Fruit fly (Drosophila melanogaster) whole organism, embryonic: ENCODE results near the gene CG1622.

Source experiments
- ATbp ChIP-seq: fragments of 200-800 bp; sonication (Bioruptor generic); optimal IDR thresholded peaks from 2 replicates; lab custom pipeline; 2017; ENCODE audit warnings: missing biosample characterization, mild to moderate bottlenecking, missing genetic modification characterization, missing genetic modification reagents
- Atf6 ChIP-seq: fragments of 200-800 bp; sonication (Bioruptor generic); IDR thresholded peaks from 2 replicates; pipeline ENCODE4 v1.3.6; 2022; ENCODE audit warnings: missing biosample characterization, missing genetic modification characterization
- Bteb2 ChIP-seq: fragments of 200-800 bp; sonication (Bioruptor generic); optimal IDR thresholded peaks from 2 replicates; lab custom pipeline; 2016; ENCODE audit warnings: missing biosample characterization, missing genetic modification characterization
- CG10366 ChIP-seq: fragments of 200-800 bp; sonication (Bioruptor generic); IDR thresholded peaks from 2 replicates; pipeline ENCODE4 v1.3.6; 2022; ENCODE audit warnings: missing biosample characterization, missing genetic modification characterization
- CG10543 ChIP-seq: fragments of 200-800 bp; sonication (Bioruptor generic); optimal IDR thresholded peaks from 3 replicates; lab custom pipeline; 2017; ENCODE audit warnings: missing biosample characterization, mild to moderate bottlenecking, missing genetic modification characterization, moderate library complexity
- CG10565 ChIP-seq: fragments of 200-800 bp; sonication (Bioruptor generic); optimal IDR thresholded peaks from 3 replicates; lab custom pipeline; 2016; ENCODE audit warnings: missing biosample characterization, mild to moderate bottlenecking, missing genetic modification characterization
- CG11247 ChIP-seq: fragments of 200-800 bp; sonication (Bioruptor generic); IDR thresholded peaks from 2 replicates; pipeline ENCODE4 v1.3.6; 2022; ENCODE audit warnings: missing biosample characterization, missing genetic modification characterization
- CG12155 ChIP-seq: fragments of 200-800 bp; sonication (Bioruptor generic); optimal IDR thresholded peaks from 3 replicates; lab custom pipeline; 2016; ENCODE audit warnings: missing biosample characterization, missing genetic modification characterization
- CG12236 ChIP-seq: fragments of 200-800 bp; sonication (Bioruptor generic); optimal IDR thresholded peaks from 2 replicates; lab custom pipeline; 2016; ENCODE audit warnings: missing biosample characterization, missing genetic modification characterization
- CG13123 ChIP-seq: fragments of 200-800 bp; sonication (Bioruptor generic); optimal IDR thresholded peaks from 2 replicates; lab custom pipeline; 2016; ENCODE audit warnings: missing biosample characterization, missing genetic modification characterization
- CG15269 ChIP-seq: fragments of 200-800 bp; sonication (Bioruptor generic); optimal IDR thresholded peaks from 2 replicates; lab custom pipeline; 2018; ENCODE audit warnings: missing biosample characterization, mild to moderate bottlenecking, missing genetic modification characterization, moderate library complexity
- CG1603 ChIP-seq: fragments of 200-800 bp; sonication (Bioruptor generic); optimal IDR thresholded peaks from 2 replicates; lab custom pipeline; 2019; ENCODE audit warnings: missing biosample characterization, mild to moderate bottlenecking, missing genetic modification characterization, moderate library complexity
- CG16813 ChIP-seq: fragments of 200-800 bp; sonication (Bioruptor generic); IDR thresholded peaks from 3 replicates; pipeline ENCODE4 v1.3.6; 2022; ENCODE audit warnings: missing biosample characterization, missing genetic modification characterization; ENCODE audit not compliant: partially characterized antibody
- CG18011 ChIP-seq: fragments of 200-800 bp; sonication (Bioruptor generic); optimal IDR thresholded peaks from 2 replicates; lab custom pipeline; 2017; ENCODE audit warnings: missing biosample characterization, missing genetic modification characterization, mild to moderate bottlenecking, moderate library complexity, missing genotype
- CG18599 ChIP-seq: fragments of 200-800 bp; sonication (Bioruptor generic); optimal IDR thresholded peaks from 3 replicates; lab custom pipeline; 2017; ENCODE audit warnings: missing biosample characterization, missing genetic modification characterization, mild to moderate bottlenecking, moderate library complexity, missing genetic modification reagents
- CG2202 ChIP-seq: fragments of 200-800 bp; sonication (Bioruptor generic); optimal IDR thresholded peaks from 2 replicates; lab custom pipeline; 2018; ENCODE audit warnings: missing biosample characterization, mild to moderate bottlenecking, missing genetic modification characterization
- CG2875 ChIP-seq: fragments of 200-800 bp; sonication (Bioruptor generic); optimal IDR thresholded peaks from 2 replicates; lab custom pipeline; 2017; ENCODE audit warnings: missing biosample characterization, mild to moderate bottlenecking, missing genetic modification characterization, missing genetic modification reagents
- CG33557 ChIP-seq: fragments of 200-800 bp; sonication (Bioruptor generic); optimal IDR thresholded peaks from 2 replicates; lab custom pipeline; 2019; ENCODE audit warnings: missing biosample characterization, mild to moderate bottlenecking, missing genetic modification characterization, moderate library complexity
- CG6765 ChIP-seq: fragments of 200-800 bp; sonication (Bioruptor generic); optimal IDR thresholded peaks from 3 replicates; lab custom pipeline; 2017; ENCODE audit warnings: missing biosample characterization, mild to moderate bottlenecking, missing genetic modification characterization
- CG6791 ChIP-seq: fragments of 200-800 bp; sonication (Bioruptor generic); IDR thresholded peaks from 3 replicates; pipeline ENCODE4 v1.3.6; 2022; ENCODE audit warnings: missing biosample characterization, missing genetic modification characterization; ENCODE audit not compliant: partially characterized antibody
- CG7556 ChIP-seq: fragments of 200-800 bp; sonication (Bioruptor generic); optimal IDR thresholded peaks from 2 replicates; lab custom pipeline; 2017; ENCODE audit warnings: missing biosample characterization, mild to moderate bottlenecking, missing genetic modification characterization
- CG7745 ChIP-seq: fragments of 200-800 bp; sonication (Bioruptor generic); optimal IDR thresholded peaks from 2 replicates; lab custom pipeline; 2018; ENCODE audit warnings: missing biosample characterization, mild to moderate bottlenecking, missing genetic modification characterization, moderate library complexity
- CG8944 ChIP-seq: fragments of 200-800 bp; sonication (Bioruptor generic); optimal IDR thresholded peaks from 3 replicates; lab custom pipeline; 2016; ENCODE audit warnings: missing biosample characterization, missing genetic modification characterization
- CG9817 ChIP-seq: fragments of 200-800 bp; sonication (Bioruptor generic); optimal IDR thresholded peaks from 2 replicates; lab custom pipeline; 2018; ENCODE audit warnings: missing biosample characterization, mild to moderate bottlenecking, missing genetic modification characterization, moderate library complexity
- D19A ChIP-seq: fragments of 200-800 bp; optimal IDR thresholded peaks from 3 replicates; lab custom pipeline; 2019; ENCODE audit warnings: missing biosample characterization, mild to moderate bottlenecking, missing genetic modification characterization, moderate library complexity
- Dad ChIP-seq: fragments of 200-800 bp; sonication (Bioruptor generic); optimal IDR thresholded peaks from 3 replicates; lab custom pipeline; 2016; ENCODE audit warnings: missing biosample characterization, missing genetic modification characterization
- Fer2 ChIP-seq: fragments of 200-800 bp; sonication (Bioruptor generic); optimal IDR thresholded peaks from 2 replicates; lab custom pipeline; 2018; ENCODE audit warnings: missing biosample characterization, mild to moderate bottlenecking, missing genetic modification characterization, moderate library complexity
- Gsc ChIP-seq: fragments of 200-800 bp; sonication (Bioruptor generic); IDR thresholded peaks from 2 replicates; pipeline ENCODE4 v1.3.6; 2022; ENCODE audit warnings: missing biosample characterization, missing genetic modification characterization
- Hey ChIP-seq: fragments of 200-800 bp; sonication (Bioruptor generic); optimal IDR thresholded peaks from 3 replicates; lab custom pipeline; 2018; ENCODE audit warnings: missing biosample characterization, mild to moderate bottlenecking, missing genetic modification characterization
- Nf-YC ChIP-seq: fragments of 200-800 bp; optimal IDR thresholded peaks from 3 replicates; lab custom pipeline; 2019; ENCODE audit warnings: missing biosample characterization, mild to moderate bottlenecking, missing genetic modification characterization, moderate library complexity
- Poxn ChIP-seq: fragments of 200-800 bp; sonication (Bioruptor generic); IDR thresholded peaks from 2 replicates; pipeline ENCODE4 v1.3.6; 2022; ENCODE audit warnings: missing biosample characterization, missing genetic modification characterization
- dm ChIP-seq: fragments of 200-800 bp; sonication (Bioruptor generic); optimal IDR thresholded peaks from 3 replicates; lab custom pipeline; 2016; ENCODE audit warnings: missing biosample characterization, missing genetic modification characterization
- fu2 ChIP-seq: fragments of 200-800 bp; sonication (Bioruptor generic); optimal IDR thresholded peaks from 2 replicates; lab custom pipeline; 2016; ENCODE audit warnings: missing biosample characterization, missing genetic modification characterization
- gcm ChIP-seq: fragments of 200-800 bp; sonication (Bioruptor generic); optimal IDR thresholded peaks from 2 replicates; lab custom pipeline; 2019; ENCODE audit warnings: missing biosample characterization, mild to moderate bottlenecking, missing genetic modification characterization, moderate library complexity
- gem ChIP-seq: fragments of 200-800 bp; sonication (Bioruptor generic); optimal IDR thresholded peaks from 2 replicates; lab custom pipeline; 2019; ENCODE audit warnings: missing biosample characterization, mild to moderate bottlenecking, missing genetic modification characterization, moderate library complexity
- ind ChIP-seq: fragments of 200-800 bp; sonication (Bioruptor generic); optimal IDR thresholded peaks from 3 replicates; lab custom pipeline; 2016; ENCODE audit warnings: missing biosample characterization, missing genetic modification characterization
- kah ChIP-seq: fragments of 200-800 bp; sonication (Bioruptor generic); optimal IDR thresholded peaks from 2 replicates; lab custom pipeline; 2018; ENCODE audit warnings: missing biosample characterization, mild to moderate bottlenecking, missing genetic modification characterization
- ken ChIP-seq: fragments of 200-800 bp; sonication (Bioruptor generic); IDR thresholded peaks from 3 replicates; pipeline ENCODE4 v1.3.6; 2022; ENCODE audit warnings: missing biosample characterization, missing genetic modification characterization
- lbe ChIP-seq: fragments of 200-800 bp; sonication (Bioruptor generic); optimal IDR thresholded peaks from 2 replicates; lab custom pipeline; 2016; ENCODE audit warnings: missing biosample characterization, mild to moderate bottlenecking, missing genetic modification characterization
- lilli ChIP-seq: fragments of 200-800 bp; sonication (Bioruptor generic); optimal IDR thresholded peaks from 3 replicates; lab custom pipeline; 2016; ENCODE audit warnings: missing biosample characterization, missing genetic modification characterization
- nerfin-1 ChIP-seq: fragments of 200-800 bp; sonication (Bioruptor generic); optimal IDR thresholded peaks from 3 replicates; lab custom pipeline; 2019; ENCODE audit warnings: missing biosample characterization, mild to moderate bottlenecking, missing genetic modification characterization, moderate library complexity
- odd ChIP-seq: fragments of 200-800 bp; sonication (Bioruptor generic); optimal IDR thresholded peaks from 2 replicates; lab custom pipeline; 2017; ENCODE audit warnings: missing biosample characterization, mild to moderate bottlenecking, missing genetic modification characterization
- prd ChIP-seq, 3 experiments: fragments of >200 bp in 2 of 3; fragments of 200-800 bp in 1 of 3; sonication (Bioruptor generic) in 1 of 3; optimal IDR thresholded peaks in 2 of 3; IDR thresholded peaks in 1 of 3; 2 replicates in 2 of 3; 3 replicates in 1 of 3; pipeline versions ENCODE4 v1.3.6 to Lab custom; 2017 to 2022; ENCODE audit warnings: missing biosample characterization in 1 of 3, missing genetic modification characterization in 1 of 3
- ro ChIP-seq: fragments of 200-800 bp; sonication (Bioruptor generic); IDR thresholded peaks from 2 replicates; pipeline ENCODE4 v1.3.6; 2022; ENCODE audit warnings: missing biosample characterization, missing genetic modification characterization
- sim ChIP-seq: fragments of 200-800 bp; sonication (Bioruptor generic); IDR thresholded peaks from 2 replicates; pipeline ENCODE4 v1.3.6; 2022; ENCODE audit warnings: missing biosample characterization, missing genetic modification characterization
- slou ChIP-seq: fragments of 200-800 bp; sonication (Bioruptor generic); optimal IDR thresholded peaks from 3 replicates; lab custom pipeline; 2016; ENCODE audit warnings: missing biosample characterization, missing genetic modification characterization
- tgo ChIP-seq: fragments of 200-800 bp; sonication (Bioruptor generic); IDR thresholded peaks from 3 replicates; pipeline ENCODE4 v1.3.6; 2022; ENCODE audit warnings: missing biosample characterization, missing genetic modification characterization
- twi ChIP-seq: fragments of 200-800 bp; optimal IDR thresholded peaks from 2 replicates; lab custom pipeline; 2019; ENCODE audit warnings: missing biosample characterization, mild to moderate bottlenecking, missing genetic modification characterization, moderate library complexity
- unpg ChIP-seq: fragments of 200-800 bp; sonication (Bioruptor generic); optimal IDR thresholded peaks from 3 replicates; lab custom pipeline; 2018; ENCODE audit warnings: missing biosample characterization, mild to moderate bottlenecking, missing genetic modification characterization, moderate library complexity
- usp ChIP-seq: fragments of >200 bp; optimal IDR thresholded peaks from 2 replicates; lab custom pipeline; 2017; ENCODE audit warnings: missing biosample characterization, missing genetic modification characterization
- zfh2 ChIP-seq: fragments of 200-800 bp; sonication (Bioruptor generic); optimal IDR thresholded peaks from 2 replicates; lab custom pipeline; 2016; ENCODE audit warnings: missing biosample characterization, missing genetic modification characterization

Gene CG1622

DNA sequence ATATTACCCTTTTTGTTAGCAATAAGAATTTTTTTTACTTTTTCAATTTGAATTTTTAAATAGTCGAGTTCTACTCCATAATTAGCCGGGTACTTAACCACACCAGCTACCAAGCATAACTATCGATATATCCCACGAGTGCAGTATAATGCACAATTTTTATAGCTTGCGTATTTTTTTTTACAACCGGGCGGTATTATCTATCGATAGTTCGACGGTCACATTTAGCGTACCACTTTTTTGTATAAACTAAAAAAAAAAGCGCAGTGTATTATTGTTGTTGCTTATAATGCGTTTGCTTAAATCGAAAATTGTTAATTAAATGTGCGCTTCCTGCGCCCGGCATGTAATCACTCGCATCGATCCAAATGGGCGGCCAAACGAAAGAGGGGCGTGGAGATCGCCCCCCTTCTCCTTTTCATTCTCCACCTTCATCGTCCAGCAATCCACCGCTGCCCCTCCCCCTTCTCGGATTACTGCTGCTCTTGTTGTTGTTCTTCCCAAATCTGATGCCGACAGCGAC is 9.0 kb upstream of the CG1622 start, which contains the start of gene Remo (continued):
- TF ChIP-seq CG12155 (GFP tag; lab: Kevin White, UChicago) (no peak), Atf6 (GFP tag; lab: Robert Waterston, UW) (no peak), CG2875 (no peak), sim (GFP tag; lab: Robert Waterston, UW) (no peak), CG18011 (GFP tag; lab: Kevin White, UChicago) (no peak), twi (tag; lab: Kevin White, UChicago) (no peak), zfh2 (GFP tag; lab: Kevin White, UChicago) (no peak), Bteb2 (GFP tag; lab: Kevin White, UChicago) (no peak), Hey (tag; lab: Kevin White, UChicago) (no peak), CG33557 (GFP tag; lab: Kevin White, UChicago) (no peak), CG2202 (tag; lab: Kevin White, UChicago) (no peak), CG1603 (tag; lab: Kevin White, UChicago) (no peak), usp (GFP tag; lab: Kevin White, UChicago) (no peak), Gsc (GFP tag; lab: Robert Waterston, UW) (no peak), CG9817 (no peak), lilli (GFP tag; lab: Kevin White, UChicago) (no peak), kah (no peak), CG13123 (GFP tag; lab: Kevin White, UChicago) (no peak), CG6765 (GFP tag; lab: Kevin White, UChicago) (no peak), gcm (GFP tag; lab: Kevin White, UChicago) (no peak), lbe (GFP tag; lab: Kevin White, UChicago) (no peak), CG16813 (peak; percentile 79), CG10366 (GFP tag; lab: Robert Waterston, UW) (no peak), prd (optimal IDR thresholded peaks at IDR 0.05; lab: Kevin White, UChicago) (no peak), prd (GFP tag; IDR thresholded peaks at IDR 0.05; lab: Robert Waterston, UW) (no peak), gem (tag; lab: Kevin White, UChicago) (no peak), CG10543 (no peak), odd (no peak), Fer2 (tag; lab: Kevin White, UChicago) (no peak), Nf-YC (tag; lab: Kevin White, UChicago) (peak; percentile 24), CG11247 (GFP tag; lab: Robert Waterston, UW) (no peak), CG15269 (tag; lab: Kevin White, UChicago) (no peak), CG18599 (GFP tag; lab: Kevin White, UChicago) (no peak), CG12236 (no peak), ATbp (GFP tag; lab: Kevin White, UChicago) (no peak), CG6791 (GFP tag; lab: Robert Waterston, UW) (peak; percentile 61; the same call in 1 of the 3 replicates), CG8944 (GFP tag; lab: Kevin White, UChicago) (no peak), fu2 (no peak), slou (GFP tag; lab: Kevin White, UChicago) (no peak), Dad (GFP tag; lab: Kevin White, UChicago) (no peak), unpg (GFP tag; lab: Kevin White, UChicago) (no peak), ro (no peak), ind (GFP tag; lab: Kevin White, UChicago) (no peak), CG10565 (GFP tag; lab: Kevin White, UChicago) (no peak), ken (no peak), CG7745 (tag; lab: Kevin White, UChicago) (no peak), dm (GFP tag; lab: Kevin White, UChicago) (no peak), CG7556 (GFP tag; lab: Kevin White, UChicago) (no peak), tgo (GFP tag; lab: Robert Waterston, UW) (no peak), Poxn (GFP tag; lab: Robert Waterston, UW) (no peak), D19A (tag; lab: Kevin White, UChicago) (no peak), nerfin-1 (tag; lab: Kevin White, UChicago) (no peak)
